Worm (Caenorhabditis elegans): ENCODE measurements around the gene smim-14.

The smim-14 gene

ce11 chrIII:3460061-3460460, 9.5 kb downstream of the smim-14 start, which contains the start of gene C34C12.8 (continued):
- peak; percentile 93 to 99 for TF ChIP-seq efl-1 (optimal IDR thresholded peaks at IDR 0.05)
- TF ChIP-seq efl-1 (GFP tag; optimal IDR thresholded peaks at IDR 0.05 in 1 of 2): peak; percentile 96 to 100
- TF ChIP-seq fkh-10 (GFP tag; optimal IDR thresholded peaks at IDR 0.05): peak; percentile 86
- no peak for TF ChIP-seq hlh-4 (tag; optimal IDR thresholded peaks at IDR 0.05)
- no peak for TF ChIP-seq ets-5 (GFP tag; IDR thresholded peaks at IDR 0.05)
- peak; percentile 98 for TF ChIP-seq nhr-90 (tag; optimal IDR thresholded peaks at IDR 0.05; ENCODE audit: poor library complexity)
- peak; percentile 92 for TF ChIP-seq ceh-8 (GFP tag; optimal IDR thresholded peaks at IDR 0.05)
- peak; percentile 98 for TF ChIP-seq snu-23 (GFP tag; optimal IDR thresholded peaks at IDR 0.05)
- TF ChIP-seq nhr-76 (tag; optimal IDR thresholded peaks at IDR 0.05): no peak
- TF ChIP-seq fos-1 (tag; optimal IDR thresholded peaks at IDR 0.05): peak; percentile 79
- peak; percentile 97 for TF ChIP-seq nhr-19 (GFP tag; conservative IDR thresholded peaks at IDR 0.05)
- TF ChIP-seq snpc-4 (tag; optimal IDR thresholded peaks at IDR 0.05): peak; percentile 84
- TF ChIP-seq mep-1 (tag; optimal IDR thresholded peaks at IDR 0.05): peak; percentile 98
- TF ChIP-seq lir-3 (tag; optimal IDR thresholded peaks at IDR 0.05; ENCODE audit: poor library complexity): no peak
- peak; percentile 66 for TF ChIP-seq zag-1 (tag; optimal IDR thresholded peaks at IDR 0.05)
- TF ChIP-seq blmp-1 (tag; optimal IDR thresholded peaks at IDR 0.05): peak; percentile 70
- peak; percentile 87 for TF ChIP-seq zip-4 (GFP tag; optimal IDR thresholded peaks at IDR 0.05)
- TF ChIP-seq nhr-85 (tag): peak; percentile 98
- peak in 3 of 6 experiments; percentile 51 to 94 (median 93) for TF ChIP-seq elt-3 (tag; optimal IDR thresholded peaks at IDR 0.05)
- TF ChIP-seq vab-15 (tag; optimal IDR thresholded peaks at IDR 0.05): no peak
- no peak for TF ChIP-seq ces-1 (GFP tag; optimal IDR thresholded peaks at IDR 0.05)
- peak; percentile 73 for TF ChIP-seq aha-1 (tag; optimal IDR thresholded peaks at IDR 0.05)
- TF ChIP-seq nhr-20 (tag; optimal IDR thresholded peaks at IDR 0.05): peak; percentile 97
- no peak for TF ChIP-seq hlh-17 (GFP tag; optimal IDR thresholded peaks at IDR 0.05; ENCODE audit: borderline replicate concordance)
- TF ChIP-seq unc-86 (tag; optimal IDR thresholded peaks at IDR 0.05): peak; percentile 97
- TF ChIP-seq nhr-28 (tag; optimal IDR thresholded peaks at IDR 0.05): peak; percentile 20
- TF ChIP-seq xbp-1 (tag; optimal IDR thresholded peaks at IDR 0.05): peak; percentile 98
- peak; percentile 98 for TF ChIP-seq unc-130 (tag; optimal IDR thresholded peaks at IDR 0.05)
- TF ChIP-seq jun-1 (tag; optimal IDR thresholded peaks at IDR 0.05): peak; percentile 95
- peak; percentile 76 for TF ChIP-seq unc-98 (GFP tag; IDR thresholded peaks at IDR 0.05)
- peak; percentile 90 for TF ChIP-seq aly-2 (tag; optimal IDR thresholded peaks at IDR 0.05)
- no peak for TF ChIP-seq pag-3 (tag; optimal IDR thresholded peaks at IDR 0.05; ENCODE audit: borderline replicate concordance, insufficient read depth)
- TF ChIP-seq irx-1 (tag; optimal IDR thresholded peaks at IDR 0.05): peak; percentile 96
- peak; percentile 93 for TF ChIP-seq egl-13 (tag; optimal IDR thresholded peaks at IDR 0.05)
- TF ChIP-seq C34B4.2 (tag; optimal IDR thresholded peaks at IDR 0.05): peak; percentile 84
- peak; percentile 88 for TF ChIP-seq nhr-77 (tag; optimal IDR thresholded peaks at IDR 0.05)

DNA sequence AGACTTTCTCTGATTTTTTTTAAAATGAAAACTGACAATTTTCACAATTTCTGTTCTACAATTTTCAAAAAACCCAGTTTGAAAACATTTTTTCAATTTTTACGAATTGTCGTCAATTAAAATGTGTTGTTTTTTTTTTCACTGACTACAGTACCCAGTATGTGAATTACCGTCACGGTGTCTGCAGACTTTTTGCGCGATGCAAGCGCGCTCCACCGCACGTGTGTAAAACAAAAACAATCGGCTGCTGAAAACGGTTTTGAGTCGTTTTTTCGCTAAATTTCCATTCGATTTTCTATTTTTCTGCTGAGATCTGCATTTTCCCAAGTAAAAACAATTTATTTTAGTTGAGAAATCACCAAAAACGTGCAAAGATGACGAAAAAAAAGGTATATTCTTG, 13.3 kb downstream of the smim-14 start:
- TF ChIP-seq vab-15 (tag; optimal IDR thresholded peaks at IDR 0.05): peak; percentile 96
- peak; percentile 96 for TF ChIP-seq ceh-88 (GFP tag; IDR thresholded peaks at IDR 0.05)
- TF ChIP-seq lir-3 (tag; optimal IDR thresholded peaks at IDR 0.05; ENCODE audit: poor library complexity): peak; percentile 89
- peak; percentile 99 for TF ChIP-seq dsc-1 (tag; optimal IDR thresholded peaks at IDR 0.05)
- peak; percentile 71 for TF ChIP-seq ceh-90 (tag; optimal IDR thresholded peaks at IDR 0.05)
- no peak for TF ChIP-seq hlh-17 (GFP tag; optimal IDR thresholded peaks at IDR 0.05; ENCODE audit: borderline replicate concordance)
- TF ChIP-seq hpl-2 (GFP tag; optimal IDR thresholded peaks at IDR 0.05): peak; percentile 99
- TF ChIP-seq lin-39 (tag; optimal IDR thresholded peaks at IDR 0.05): peak; percentile 91
- peak; percentile 98 for TF ChIP-seq unc-130 (tag; optimal IDR thresholded peaks at IDR 0.05)
- peak; percentile 96 for TF ChIP-seq jun-1 (tag; optimal IDR thresholded peaks at IDR 0.05)
- peak; percentile 99 for TF ChIP-seq nhr-20 (tag; optimal IDR thresholded peaks at IDR 0.05)
- TF ChIP-seq ets-5 (GFP tag; IDR thresholded peaks at IDR 0.05): no peak
- TF ChIP-seq ztf-11 (tag; optimal IDR thresholded peaks at IDR 0.05): peak in 1 of 2 experiments; percentile 93
- TF ChIP-seq lin-15B (tag; optimal IDR thresholded peaks at IDR 0.05): peak; percentile 99
- peak; percentile 99 for TF ChIP-seq snu-23 (GFP tag; optimal IDR thresholded peaks at IDR 0.05)
- TF ChIP-seq xbp-1 (tag; optimal IDR thresholded peaks at IDR 0.05): peak; percentile 99
- peak; percentile 99 for TF ChIP-seq nhr-47 (tag; optimal IDR thresholded peaks at IDR 0.05)
- peak; percentile 97 for TF ChIP-seq grh-1 (GFP tag; IDR thresholded peaks at IDR 0.05)
- TF ChIP-seq rnt-1 (tag; optimal IDR thresholded peaks at IDR 0.05): peak; percentile 97
- TF ChIP-seq aha-1 (tag; optimal IDR thresholded peaks at IDR 0.05): peak; percentile 83
- TF ChIP-seq unc-30 (tag; optimal IDR thresholded peaks at IDR 0.05): no peak
- peak; percentile 98 for TF ChIP-seq fkh-10 (GFP tag; optimal IDR thresholded peaks at IDR 0.05)
- TF ChIP-seq alr-1 (tag; optimal IDR thresholded peaks at IDR 0.05; ENCODE audit: borderline replicate concordance): no peak
- TF ChIP-seq lin-14 (GFP tag; optimal IDR thresholded peaks at IDR 0.05): peak; percentile 97
- peak; percentile 99 for TF ChIP-seq lin-13 (GFP tag; optimal IDR thresholded peaks at IDR 0.05)
- TF ChIP-seq efl-3 (GFP tag; optimal IDR thresholded peaks at IDR 0.05): peak; percentile 54
- peak; percentile 68 for TF ChIP-seq zag-1 (tag; optimal IDR thresholded peaks at IDR 0.05)
